Fruit fly (Drosophila melanogaster) whole organism, prepupa: ENCODE data around the gene CG9297.

ENCODE experiments used
- Blimp-1 ChIP-seq: fragments of 200-800 bp; sonication (Bioruptor generic); optimal IDR thresholded peaks from 3 replicates; lab custom pipeline; 2017; ENCODE audit warnings: missing biosample characterization, missing genetic modification characterization, mild to moderate bottlenecking, moderate library complexity, missing genetic modification reagents
- CG10631 ChIP-seq: fragments of 200-800 bp; sonication (Bioruptor generic); optimal IDR thresholded peaks from 2 replicates; lab custom pipeline; 2016; ENCODE audit warnings: missing biosample characterization, missing genetic modification characterization
- CG10669 ChIP-seq: fragments of 200-800 bp; sonication (Bioruptor generic); optimal IDR thresholded peaks from 3 replicates; lab custom pipeline; 2018; ENCODE audit warnings: missing biosample characterization, mild to moderate bottlenecking, missing genetic modification characterization, moderate library complexity
- CG11294 ChIP-seq: fragments of 200-800 bp; sonication (Bioruptor generic); IDR thresholded peaks from 2 replicates; pipeline ENCODE4 v1.3.6; 2022; ENCODE audit warnings: missing biosample characterization, missing genetic modification characterization
- CG11762 ChIP-seq: fragments of 200-800 bp; sonication (Bioruptor generic); optimal IDR thresholded peaks from 3 replicates; lab custom pipeline; 2016; ENCODE audit warnings: missing biosample characterization, missing genetic modification characterization; ENCODE audit not compliant: insufficient read depth
- CG11902 ChIP-seq: fragments of 200-800 bp; sonication (Bioruptor generic); optimal IDR thresholded peaks from 3 replicates; lab custom pipeline; 2016; ENCODE audit warnings: missing biosample characterization, missing genetic modification characterization
- CG15336 ChIP-seq: fragments of 200-800 bp; sonication (Bioruptor generic); IDR thresholded peaks from 2 replicates; pipeline ENCODE4 v1.3.6; 2022; ENCODE audit warnings: missing biosample characterization, missing genetic modification characterization
- CG1621 ChIP-seq: fragments of 200-800 bp; sonication (Bioruptor generic); optimal IDR thresholded peaks from 3 replicates; lab custom pipeline; 2018; ENCODE audit warnings: missing biosample characterization, mild to moderate bottlenecking, missing genetic modification characterization
- CG16779 ChIP-seq: fragments of 200-800 bp; sonication (Bioruptor generic); optimal IDR thresholded peaks from 3 replicates; lab custom pipeline; 2017; ENCODE audit warnings: missing biosample characterization, mild to moderate bottlenecking, missing genetic modification characterization
- CG3032 ChIP-seq: fragments of 200-800 bp; optimal IDR thresholded peaks from 2 replicates; lab custom pipeline; 2019; ENCODE audit warnings: missing biosample characterization, mild to moderate bottlenecking, missing genetic modification characterization, moderate library complexity
- CG31627 ChIP-seq: fragments of 200-800 bp; sonication (Bioruptor generic); optimal IDR thresholded peaks from 3 replicates; lab custom pipeline; 2016; ENCODE audit warnings: missing biosample characterization, missing genetic modification characterization
- CG34406 ChIP-seq: fragments of 200-800 bp; sonication (Bioruptor generic); optimal IDR thresholded peaks from 3 replicates; lab custom pipeline; 2016; ENCODE audit warnings: missing biosample characterization, missing genetic modification characterization
- CG3919 ChIP-seq: fragments of 200-800 bp; sonication (Bioruptor generic); optimal IDR thresholded peaks from 3 replicates; lab custom pipeline; 2016; ENCODE audit warnings: missing biosample characterization, missing genetic modification characterization
- CG6792 ChIP-seq: fragments of 200-800 bp; sonication (Bioruptor generic); optimal IDR thresholded peaks from 3 replicates; lab custom pipeline; 2016; ENCODE audit warnings: missing biosample characterization, missing genetic modification characterization
- CG6808 ChIP-seq: fragments of 200-800 bp; sonication (Bioruptor generic); optimal IDR thresholded peaks from 3 replicates; lab custom pipeline; 2017; ENCODE audit warnings: missing biosample characterization, missing genetic modification characterization, mild to moderate bottlenecking, moderate library complexity, missing genetic modification reagents
- CG7368 ChIP-seq: fragments of 200-800 bp; sonication (Bioruptor generic); optimal IDR thresholded peaks from 3 replicates; lab custom pipeline; 2016; ENCODE audit warnings: missing biosample characterization, missing genetic modification characterization
- CG8119 ChIP-seq: fragments of 200-800 bp; sonication (Bioruptor generic); IDR thresholded peaks from 3 replicates; pipeline ENCODE4 v1.3.6; 2022; ENCODE audit warnings: missing biosample characterization, missing genetic modification characterization
- CG8319 ChIP-seq: fragments of 200-800 bp; sonication (Bioruptor generic); optimal IDR thresholded peaks from 3 replicates; lab custom pipeline; 2016; ENCODE audit warnings: missing biosample characterization, missing genetic modification characterization
- CG8632 ChIP-seq: fragments of 200-800 bp; sonication (Bioruptor generic); optimal IDR thresholded peaks from 3 replicates; lab custom pipeline; 2016; ENCODE audit warnings: missing biosample characterization, missing genetic modification characterization
- CG9139 ChIP-seq: fragments of 200-800 bp; sonication (Bioruptor generic); optimal IDR thresholded peaks from 3 replicates; lab custom pipeline; 2017; ENCODE audit warnings: missing biosample characterization, mild to moderate bottlenecking, missing genetic modification characterization
- Eip75B ChIP-seq: fragments of 200-800 bp; sonication (Bioruptor generic); optimal IDR thresholded peaks from 3 replicates; lab custom pipeline; 2016; ENCODE audit warnings: missing biosample characterization, missing genetic modification characterization
- Eip78C ChIP-seq: fragments of 200-800 bp; sonication (Bioruptor generic); peaks from one replicate; lab custom pipeline; 2016; ENCODE audit warnings: missing biosample characterization, missing genetic modification characterization
- Eip93F ChIP-seq: fragments of 200-800 bp; sonication (Bioruptor generic); optimal IDR thresholded peaks from 2 replicates; lab custom pipeline; 2016; ENCODE audit warnings: missing biosample characterization, mild to moderate bottlenecking, missing genetic modification characterization
- Ets21C ChIP-seq: fragments of 200-800 bp; sonication (Bioruptor generic); optimal IDR thresholded peaks from 3 replicates; lab custom pipeline; 2016; ENCODE audit warnings: missing biosample characterization, missing genetic modification characterization
- Ets96B ChIP-seq: fragments of 200-800 bp; optimal IDR thresholded peaks from 2 replicates; lab custom pipeline; 2019; ENCODE audit warnings: missing biosample characterization, mild to moderate bottlenecking, missing genetic modification characterization, moderate library complexity
- Gug ChIP-seq: fragments of 200-800 bp; sonication (Bioruptor generic); IDR thresholded peaks from 2 replicates; pipeline ENCODE4 v1.3.6; 2022; ENCODE audit warnings: missing biosample characterization, missing genetic modification characterization
- Hr38 ChIP-seq: sonication (Bioruptor generic); optimal IDR thresholded peaks from 2 replicates; lab custom pipeline; 2016; ENCODE audit warnings: missing biosample characterization, missing genetic modification characterization
- Hr39 ChIP-seq: fragments of 200-800 bp; sonication (Bioruptor generic); optimal IDR thresholded peaks from 2 replicates; lab custom pipeline; 2016; ENCODE audit warnings: missing biosample characterization, missing genetic modification characterization
- Hr4 ChIP-seq: fragments of 200-800 bp; sonication (Bioruptor generic); optimal IDR thresholded peaks from 3 replicates; lab custom pipeline; 2016; ENCODE audit warnings: missing biosample characterization, missing genetic modification characterization
- Met ChIP-seq: fragments of 200-800 bp; sonication (Bioruptor generic); optimal IDR thresholded peaks from 3 replicates; lab custom pipeline; 2016; ENCODE audit warnings: missing biosample characterization, missing genetic modification characterization
- OdsH ChIP-seq: fragments of 200-800 bp; sonication (Bioruptor generic); optimal IDR thresholded peaks from 3 replicates; lab custom pipeline; 2016; ENCODE audit warnings: missing biosample characterization, missing genetic modification characterization
- Smox ChIP-seq: fragments of 200-800 bp; sonication (Bioruptor generic); optimal IDR thresholded peaks from 3 replicates; lab custom pipeline; 2016; ENCODE audit warnings: missing biosample characterization, missing genetic modification characterization
- Sox102F ChIP-seq: fragments of 200-800 bp; sonication (Bioruptor generic); optimal IDR thresholded peaks from 2 replicates; lab custom pipeline; 2016; ENCODE audit warnings: missing biosample characterization, mild to moderate bottlenecking, missing genetic modification characterization
- Sox15 ChIP-seq: fragments of 200-800 bp; sonication (Bioruptor generic); optimal IDR thresholded peaks from 3 replicates; lab custom pipeline; 2016; ENCODE audit warnings: missing biosample characterization, missing genetic modification characterization
- achi ChIP-seq: fragments of 200-800 bp; sonication (Bioruptor generic); optimal IDR thresholded peaks from 3 replicates; lab custom pipeline; 2016; ENCODE audit warnings: missing biosample characterization, missing genetic modification characterization
- dac ChIP-seq: fragments of 200-800 bp; sonication (Bioruptor generic); optimal IDR thresholded peaks from 2 replicates; lab custom pipeline; 2017; ENCODE audit warnings: missing biosample characterization, mild to moderate bottlenecking, missing genetic modification characterization
- dsx ChIP-seq: fragments of 200-800 bp; optimal IDR thresholded peaks from 3 replicates; lab custom pipeline; 2019; ENCODE audit warnings: missing biosample characterization, mild to moderate bottlenecking, missing genetic modification characterization, moderate library complexity; ENCODE audit not compliant: poor library complexity, severe bottlenecking
- esn ChIP-seq: fragments of 200-800 bp; sonication (Bioruptor generic); optimal IDR thresholded peaks from 2 replicates; lab custom pipeline; 2016; ENCODE audit warnings: missing biosample characterization, mild to moderate bottlenecking, missing genetic modification characterization, moderate library complexity
- fd59A ChIP-seq: fragments of 200-800 bp; sonication (Bioruptor generic); optimal IDR thresholded peaks from 2 replicates; lab custom pipeline; 2017; ENCODE audit warnings: missing biosample characterization, mild to moderate bottlenecking, missing genetic modification characterization, missing genetic modification reagents
- fd85E ChIP-seq: fragments of 200-800 bp; sonication (Bioruptor generic); optimal IDR thresholded peaks from 3 replicates; lab custom pipeline; 2016; ENCODE audit warnings: missing biosample characterization, missing genetic modification characterization
- fkh ChIP-seq: fragments of 200-800 bp; sonication (Bioruptor generic); optimal IDR thresholded peaks from 3 replicates; lab custom pipeline; 2017; ENCODE audit warnings: missing biosample characterization, mild to moderate bottlenecking, missing genetic modification characterization, moderate library complexity
- lz ChIP-seq: fragments of 200-800 bp; sonication (Bioruptor generic); optimal IDR thresholded peaks from 3 replicates; lab custom pipeline; 2016; ENCODE audit warnings: missing biosample characterization, missing genetic modification characterization
- salr ChIP-seq, 2 experiments: fragments of 200-800 bp; sonication (Bioruptor generic); optimal IDR thresholded peaks; 3 replicates each; lab custom pipeline; 2016 to 2018; ENCODE audit warnings: missing biosample characterization in 2 of 2, missing genetic modification characterization in 2 of 2, mild to moderate bottlenecking in 1 of 2
- spab ChIP-seq: fragments of 200-800 bp; sonication (Bioruptor generic); optimal IDR thresholded peaks from 2 replicates; lab custom pipeline; 2017; ENCODE audit warnings: missing biosample characterization, mild to moderate bottlenecking, missing genetic modification characterization, missing genetic modification reagents
- ss ChIP-seq, 2 experiments: fragments of 200-800 bp; sonication (Bioruptor generic); optimal IDR thresholded peaks; 2 replicates in 1 of 2; 3 replicates in 1 of 2; lab custom pipeline; 2017 to 2018; ENCODE audit warnings: mild to moderate bottlenecking in 2 of 2, missing biosample characterization in 2 of 2, missing genetic modification characterization in 2 of 2, moderate library complexity in 1 of 2
- svp ChIP-seq: fragments of 200-800 bp; sonication (Bioruptor generic); peaks from one replicate; lab custom pipeline; 2016; ENCODE audit warnings: missing biosample characterization, missing genetic modification characterization
- topi ChIP-seq: fragments of 200-800 bp; sonication (Bioruptor generic); optimal IDR thresholded peaks from 3 replicates; lab custom pipeline; 2016; ENCODE audit warnings: missing biosample characterization, missing genetic modification characterization

The CG9297 gene

DNA sequence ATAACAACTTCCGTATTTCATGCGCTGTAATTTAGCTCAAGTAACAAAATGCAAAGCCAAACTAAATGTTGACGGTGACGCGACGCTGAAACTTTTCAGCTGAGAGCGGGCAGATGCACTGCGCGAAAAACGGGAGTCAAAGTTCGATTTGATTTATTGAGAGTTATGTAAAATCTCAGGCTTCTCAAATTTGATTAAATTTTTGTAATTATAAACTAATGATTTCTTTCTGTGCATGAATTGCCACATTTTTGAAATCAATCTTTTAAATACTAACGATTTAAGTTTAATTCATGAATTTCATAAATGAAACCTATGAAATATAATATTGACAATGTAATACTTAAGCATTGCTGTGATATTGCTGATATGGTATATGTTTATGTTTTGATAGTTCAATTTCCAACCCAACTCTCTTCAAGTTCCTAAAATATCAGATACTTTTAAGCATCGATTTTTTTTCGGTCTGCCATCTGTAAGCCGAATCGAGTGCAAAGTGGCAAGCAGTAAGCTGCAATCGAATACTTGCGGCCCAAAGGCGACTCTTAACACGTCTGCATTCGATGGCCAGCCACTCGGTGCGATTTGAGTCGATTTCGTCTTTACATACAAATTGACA is 51.4 kb downstream of the CG9297 start (continued):
- no peak for TF ChIP-seq dac
- peak in 1 of 2 experiments; percentile 3 for TF ChIP-seq salr (GFP tag; optimal IDR thresholded peaks at IDR 0.05; lab: Kevin White, UChicago)

DNA sequence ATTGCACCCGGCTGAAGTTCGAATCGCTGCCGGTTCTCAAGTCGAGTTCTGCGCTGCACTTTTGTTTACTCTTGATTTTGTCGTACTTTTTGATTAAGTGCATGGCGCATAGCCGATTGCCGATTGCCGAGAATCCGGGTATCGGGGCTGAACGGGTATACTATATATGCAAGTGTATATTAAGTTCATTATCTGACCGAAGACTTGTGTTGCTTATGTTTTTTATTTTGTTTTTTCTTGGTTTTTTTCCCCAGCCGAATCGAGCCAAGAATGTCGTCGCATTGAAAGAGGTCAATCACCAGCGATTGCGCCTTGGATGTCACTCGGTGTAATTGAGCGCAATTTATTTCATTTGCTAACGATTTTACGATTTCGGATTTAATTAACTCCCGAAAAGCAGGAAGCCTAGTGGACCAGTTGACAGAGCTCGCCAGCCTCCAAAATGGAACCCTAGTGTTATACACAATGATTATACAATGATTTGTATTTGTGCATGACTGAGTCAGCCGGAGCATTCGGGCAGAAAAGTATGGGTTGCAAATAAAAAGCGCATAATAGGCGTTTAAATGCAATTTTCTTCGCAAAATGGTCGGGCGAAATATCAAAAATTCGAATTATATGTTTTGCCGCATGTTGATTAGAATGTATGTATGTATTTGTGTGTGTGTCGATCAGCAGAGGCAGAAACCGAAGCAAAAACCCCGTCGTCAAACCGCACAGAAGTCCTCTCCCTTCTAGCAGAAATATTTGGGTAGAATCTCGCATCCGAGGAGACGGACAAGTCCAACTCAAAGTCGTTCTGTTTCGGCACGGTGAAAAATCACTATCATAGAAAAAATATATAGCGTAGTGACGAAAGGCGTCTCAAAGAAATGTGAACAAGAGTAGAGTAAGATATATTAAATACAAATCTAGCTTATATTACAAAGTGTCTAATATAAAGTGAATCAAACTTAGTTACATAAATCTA is 56.9 kb downstream of the CG9297 start, which contains the start of gene Mst87F:
Mst87F (minus strand) TSS at position 56 of the 970 bp plus-strand sequence.
- TF ChIP-seq CG3032 (tag; lab: Kevin White, UChicago): peak; percentile 15
- no peak for TF ChIP-seq Sox102F (GFP tag; lab: Kevin White, UChicago)
- TF ChIP-seq Hr39: no peak
- TF ChIP-seq CG15336 (GFP tag; lab: Robert Waterston, UW): 0 out of 2 replicates have a peak, but pooled peaks have one; percentile 22
- no peak for TF ChIP-seq Gug (GFP tag; lab: Robert Waterston, UW)
- TF ChIP-seq dsx (GFP tag; lab: Kevin White, UChicago): no peak
- TF ChIP-seq CG11762 (GFP tag; lab: Kevin White, UChicago): no peak
- no peak for TF ChIP-seq CG8319 (GFP tag; lab: Kevin White, UChicago)
- peak; percentile 22 for TF ChIP-seq Eip75B (GFP tag; lab: Kevin White, UChicago)
- no peak for TF ChIP-seq Smox
- no peak for TF ChIP-seq CG9139 (GFP tag; lab: Kevin White, UChicago)
- no peak for TF ChIP-seq CG11294 (GFP tag; lab: Robert Waterston, UW)
- no peak for TF ChIP-seq CG10669 (GFP tag; lab: Kevin White, UChicago)
- TF ChIP-seq fkh (GFP tag; lab: Kevin White, UChicago): no peak
- peak; percentile 31 for TF ChIP-seq Eip93F (GFP tag; lab: Kevin White, UChicago)
- TF ChIP-seq Blimp-1 (GFP tag; lab: Kevin White, UChicago): no peak
- no peak for TF ChIP-seq esn (GFP tag; lab: Kevin White, UChicago)
- no peak for TF ChIP-seq CG16779 (tag; lab: Kevin White, UChicago)
- no peak for TF ChIP-seq CG8632 (GFP tag; lab: Kevin White, UChicago)
- TF ChIP-seq ss (GFP tag; optimal IDR thresholded peaks at IDR 0.05; lab: Kevin White, UChicago): peak in 1 of 2 experiments; percentile 22
- TF ChIP-seq CG6792: no peak
- peak; percentile 11 for TF ChIP-seq Hr4 (GFP tag; lab: Kevin White, UChicago)
- no peak for TF ChIP-seq lz (GFP tag; lab: Kevin White, UChicago)
- no peak for TF ChIP-seq Met
- no peak for TF ChIP-seq fd59A (GFP tag; lab: Kevin White, UChicago)
- no peak for TF ChIP-seq Sox15
- TF ChIP-seq Eip78C (GFP tag; lab: Kevin White, UChicago): peak; percentile 85
- TF ChIP-seq OdsH (GFP tag; lab: Kevin White, UChicago): no peak
- no peak for TF ChIP-seq CG10631 (GFP tag; lab: Kevin White, UChicago)
- peak; percentile 22 for TF ChIP-seq achi (GFP tag; lab: Kevin White, UChicago)
- TF ChIP-seq CG11902 (GFP tag; lab: Kevin White, UChicago): no peak
- no peak for TF ChIP-seq salr (GFP tag; optimal IDR thresholded peaks at IDR 0.05; lab: Kevin White, UChicago)
- no peak for TF ChIP-seq CG34406
- no peak for TF ChIP-seq Hr38 (GFP tag; lab: Kevin White, UChicago)
- TF ChIP-seq dac: no peak
- TF ChIP-seq CG7368 (GFP tag; lab: Kevin White, UChicago): no peak
- no peak for TF ChIP-seq Ets96B (tag; lab: Kevin White, UChicago)
- no peak for TF ChIP-seq topi (GFP tag; lab: Kevin White, UChicago)
- peak; percentile 95 for TF ChIP-seq svp
- peak; percentile 0 for TF ChIP-seq CG3919 (GFP tag; lab: Kevin White, UChicago)
- TF ChIP-seq fd85E (GFP tag; lab: Kevin White, UChicago): no peak
- TF ChIP-seq CG8119 (GFP tag; lab: Robert Waterston, UW): no peak
- TF ChIP-seq Ets21C (GFP tag; lab: Kevin White, UChicago): no peak
- TF ChIP-seq CG1621: no peak
- peak; percentile 15 for TF ChIP-seq CG6808 (GFP tag; lab: Kevin White, UChicago)
- TF ChIP-seq spab (GFP tag; lab: Kevin White, UChicago): peak; percentile 4
- TF ChIP-seq CG31627 (GFP tag; lab: Kevin White, UChicago): no peak
